Worm (Caenorhabditis elegans) whole organism, L2 larva: Measurements from ENCODE around the gene C35B1.8.
A peak's percentile ranks its signal among the peaks of the same experiment; 100 is the strongest.

ENCODE experiments used
- C34F6.9 ChIP-seq: fragments of 150-350 bp; optimal IDR thresholded peaks from 2 replicates; lab custom pipeline; 2014; ENCODE audit warnings: missing biosample characterization, missing genetic modification characterization
- F13H6.1 ChIP-seq: sonication (generic microtip); optimal IDR thresholded peaks from 2 replicates; lab custom pipeline; 2016; ENCODE audit warnings: missing genetic modification characterization, missing compliant biosample characterization
- R02D3.7 ChIP-seq: fragments of 150-350 bp; optimal IDR thresholded peaks from 2 replicates; lab custom pipeline; 2014; ENCODE audit warnings: missing biosample characterization, missing genetic modification characterization
- aly-2 ChIP-seq: fragments of 150-350 bp; optimal IDR thresholded peaks from 2 replicates; lab custom pipeline; 2014; ENCODE audit warnings: missing biosample characterization, missing genetic modification characterization
- ama-1 ChIP-seq: fragments of 150-350 bp; optimal IDR thresholded peaks from 2 replicates; lab custom pipeline; 2018; ENCODE audit warnings: inconsistent platforms
- blmp-1 ChIP-seq: sonication (generic microtip); optimal IDR thresholded peaks from 2 replicates; lab custom pipeline; 2017; ENCODE audit warnings: missing genetic modification characterization, mild to moderate bottlenecking, missing compliant biosample characterization, antibody characterized with exemption, moderate library complexity; ENCODE audit not compliant: insufficient read depth
- ceh-16 ChIP-seq: fragments of 150-350 bp; optimal IDR thresholded peaks from 2 replicates; lab custom pipeline; 2014; ENCODE audit warnings: missing biosample characterization, missing genetic modification characterization
- ceh-82 ChIP-seq: fragments of 150-350 bp; optimal IDR thresholded peaks from 2 replicates; lab custom pipeline; 2014; ENCODE audit warnings: missing biosample characterization, missing genetic modification characterization
- crh-2 ChIP-seq: sonication (generic microtip); optimal IDR thresholded peaks from 2 replicates; lab custom pipeline; 2017; ENCODE audit warnings: missing biosample characterization, missing genetic modification characterization
- elt-1 ChIP-seq: fragments of 150-350 bp; optimal IDR thresholded peaks from 2 replicates; lab custom pipeline; 2014; ENCODE audit warnings: missing biosample characterization, missing genetic modification characterization
- elt-3 ChIP-seq: sonication (generic microtip); optimal IDR thresholded peaks from 2 replicates; lab custom pipeline; 2017; ENCODE audit warnings: missing biosample characterization, missing genetic modification characterization
- fos-1 ChIP-seq: fragments of 150-350 bp; optimal IDR thresholded peaks from 2 replicates; lab custom pipeline; 2014; ENCODE audit warnings: missing biosample characterization, missing genetic modification characterization
- gmeb-1 ChIP-seq: fragments of 150-350 bp; optimal IDR thresholded peaks from 2 replicates; lab custom pipeline; 2014; ENCODE audit warnings: missing biosample characterization, missing genetic modification characterization
- lin-11 ChIP-seq: fragments of 150-350 bp; sonication (generic microtip); optimal IDR thresholded peaks from 2 replicates; lab custom pipeline; 2014; ENCODE audit warnings: missing biosample characterization, missing genetic modification characterization, inconsistent platforms, mixed read lengths
- lin-13 ChIP-seq: fragments of 150-350 bp; optimal IDR thresholded peaks from 2 replicates; lab custom pipeline; 2014; ENCODE audit warnings: missing biosample characterization, missing genetic modification reagents, missing genetic modification characterization
- lsy-2 ChIP-seq, 2 experiments: fragments of 150-350 bp in 1 of 2; sonication (generic microtip) in 1 of 2; optimal IDR thresholded peaks; 2 replicates each; lab custom pipeline; 2014 to 2017; ENCODE audit warnings: missing biosample characterization in 2 of 2, missing genetic modification characterization in 2 of 2
- mab-5 ChIP-seq: fragments of 150-350 bp; optimal IDR thresholded peaks from 2 replicates; lab custom pipeline; 2014; ENCODE audit warnings: missing biosample characterization, missing genetic modification characterization
- mdl-1 ChIP-seq, 2 experiments: fragments of 150-350 bp in 1 of 2; sonication (generic microtip) in 1 of 2; optimal IDR thresholded peaks; 2 replicates each; lab custom pipeline; 2017; ENCODE audit warnings: missing biosample characterization in 2 of 2, missing genetic modification characterization in 2 of 2
- nhr-12 ChIP-seq: fragments of 150-350 bp; optimal IDR thresholded peaks from 2 replicates; lab custom pipeline; 2014; ENCODE audit warnings: missing biosample characterization, missing genetic modification characterization
- nhr-129 ChIP-seq: fragments of 150-350 bp; optimal IDR thresholded peaks from 2 replicates; lab custom pipeline; 2014; ENCODE audit warnings: missing biosample characterization, missing genetic modification characterization
- nhr-21 ChIP-seq: fragments of 150-350 bp; optimal IDR thresholded peaks from 2 replicates; lab custom pipeline; 2014; ENCODE audit warnings: missing biosample characterization, missing genetic modification characterization
- nhr-23 ChIP-seq: fragments of 150-350 bp; optimal IDR thresholded peaks from 2 replicates; lab custom pipeline; 2014; ENCODE audit warnings: missing biosample characterization, missing genetic modification reagents, missing genetic modification characterization
- nhr-237 ChIP-seq: fragments of 150-350 bp; optimal IDR thresholded peaks from 2 replicates; lab custom pipeline; 2014; ENCODE audit warnings: missing biosample characterization, missing genetic modification characterization
- nhr-25 ChIP-seq: fragments of 150-350 bp; sonication (generic microtip); optimal IDR thresholded peaks from 3 replicates; lab custom pipeline; 2014; ENCODE audit warnings: missing biosample characterization, missing genetic modification characterization
- nhr-6 ChIP-seq: fragments of 150-350 bp; optimal IDR thresholded peaks from 2 replicates; lab custom pipeline; 2014; ENCODE audit warnings: missing biosample characterization, missing genetic modification characterization
- nhr-77 ChIP-seq: fragments of 150-350 bp; optimal IDR thresholded peaks from 2 replicates; lab custom pipeline; 2014; ENCODE audit warnings: missing biosample characterization, missing genetic modification characterization
- sem-4 ChIP-seq: fragments of 150-350 bp; optimal IDR thresholded peaks from 2 replicates; lab custom pipeline; 2014; ENCODE audit warnings: missing biosample characterization, missing genetic modification reagents, missing genetic modification characterization
- skn-1 ChIP-seq: sonication (generic microtip); optimal IDR thresholded peaks from 2 replicates; lab custom pipeline; 2017; ENCODE audit warnings: missing biosample characterization, missing genetic modification characterization
- sma-3 ChIP-seq: sonication (generic microtip); optimal IDR thresholded peaks from 2 replicates; lab custom pipeline; 2016; ENCODE audit warnings: missing genetic modification reagents, missing genetic modification characterization, missing compliant biosample characterization
- sma-9 ChIP-seq, 2 experiments: fragments of 150-350 bp in 1 of 2; sonication (generic microtip) in 1 of 2; optimal IDR thresholded peaks; 2 replicates each; lab custom pipeline; 2014 to 2016; ENCODE audit warnings: missing genetic modification characterization in 2 of 2, mild to moderate bottlenecking in 1 of 2, missing biosample characterization in 1 of 2, missing compliant biosample characterization in 1 of 2, missing genetic modification reagents in 1 of 2, moderate library complexity in 1 of 2
- unc-55 ChIP-seq: fragments of 150-350 bp; sonication (generic microtip); optimal IDR thresholded peaks from 3 replicates; lab custom pipeline; 2014; ENCODE audit warnings: missing biosample characterization, missing genetic modification reagents, missing genetic modification characterization
- unc-62 ChIP-seq: fragments of 150-350 bp; optimal IDR thresholded peaks from 2 replicates; lab custom pipeline; 2014; ENCODE audit warnings: missing biosample characterization, missing genetic modification reagents, missing genetic modification characterization
- ztf-1 ChIP-seq: fragments of 200-800 bp; sonication (Bioruptor generic); conservative IDR thresholded peaks from 2 replicates; pipeline ENCODE4 v1.3.6; 2022; ENCODE audit warnings: missing genetic modification characterization, missing compliant biosample characterization
- ztf-11 ChIP-seq: sonication (generic microtip); optimal IDR thresholded peaks from 2 replicates; lab custom pipeline; 2017; ENCODE audit warnings: missing biosample characterization, missing genetic modification characterization
- ztf-4 ChIP-seq: fragments of 150-350 bp; optimal IDR thresholded peaks from 2 replicates; lab custom pipeline; 2014; ENCODE audit warnings: missing biosample characterization, missing genetic modification characterization

C35B1.8 gene

DNA sequence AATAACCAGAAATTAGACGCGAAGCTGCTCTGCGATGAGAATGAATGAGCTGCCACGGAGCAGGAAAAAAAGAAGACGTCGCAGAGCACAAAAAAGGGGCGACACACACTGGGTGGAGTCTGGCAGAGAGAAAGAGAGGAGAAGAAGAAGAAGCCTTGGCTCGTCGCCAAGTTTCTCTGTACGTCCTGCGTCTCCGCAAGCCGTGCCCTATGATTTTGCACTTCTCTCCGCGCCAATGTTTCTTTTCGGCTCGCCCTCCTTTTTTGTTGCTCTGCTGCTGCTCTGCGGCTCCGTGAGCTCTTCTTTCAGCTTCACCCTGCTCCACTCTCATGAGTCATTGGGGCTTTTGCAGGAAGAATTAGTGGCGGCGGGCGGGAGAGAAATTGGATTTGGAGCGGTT is 43.9 kb downstream of the C35B1.8 start, which contains the start of gene hlh-30 (continued):
- TF ChIP-seq crh-2 (tag; lab: Kevin White, UChicago) (peak; percentile 38), nhr-77 (tag; lab: Kevin White, UChicago) (no peak), fos-1 (tag; lab: Kevin White, UChicago) (peak; percentile 56), lin-13 (GFP tag; lab: Kevin White, UChicago) (peak; percentile 20), nhr-6 (no peak), ceh-82 (tag; lab: Kevin White, UChicago) (no peak), nhr-25 (tag; lab: Kevin White, UChicago) (no peak), F13H6.1 (tag; lab: Kevin White, UChicago) (peak; percentile 72), unc-55 (peak; percentile 76), elt-1 (tag; lab: Kevin White, UChicago) (no peak)

DNA sequence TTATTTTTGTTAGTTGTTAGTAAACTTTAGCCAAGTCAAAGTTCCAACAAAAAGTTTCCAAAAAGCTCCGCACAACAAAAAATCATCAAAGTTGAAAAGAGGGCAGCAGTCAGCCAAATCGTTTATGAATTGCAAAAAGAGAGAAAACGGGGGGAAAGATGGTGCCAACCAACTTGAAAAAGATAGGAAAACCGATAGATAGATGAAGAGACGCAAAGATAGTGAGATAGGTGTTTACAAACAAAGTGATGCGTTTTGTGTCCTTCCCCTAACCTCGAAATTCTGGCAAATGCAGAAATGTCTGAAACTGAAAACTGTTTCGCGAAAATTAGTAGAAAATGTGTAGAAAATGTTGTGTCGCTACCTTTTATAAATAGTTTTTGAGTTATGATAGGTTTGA is 45.3 kb downstream of the C35B1.8 start:
- TF ChIP-seq unc-55 (peak; percentile 39), crh-2 (tag; lab: Kevin White, UChicago) (peak; percentile 6), nhr-129 (tag; lab: Kevin White, UChicago) (peak; percentile 36), nhr-237 (tag; lab: Kevin White, UChicago) (no peak), mdl-1 (tag; optimal IDR thresholded peaks at IDR 0.05; lab: Kevin White, UChicago) (peak in 1 of 2 experiments; percentile 24), C34F6.9 (tag; lab: Kevin White, UChicago) (peak; percentile 27), mab-5 (no peak), sma-9 (GFP tag; optimal IDR thresholded peaks at IDR 0.05; lab: Kevin White, UChicago) (peak; percentile 18), sma-9 (tag; optimal IDR thresholded peaks at IDR 0.05; lab: Kevin White, UChicago) (no peak), lsy-2 (tag; optimal IDR thresholded peaks at IDR 0.05; lab: Kevin White, UChicago) (peak in 1 of 2 experiments; percentile 11), nhr-77 (tag; lab: Kevin White, UChicago) (no peak)
- TF ChIP-seq, all 48 proteins: peak for 7

DNA sequence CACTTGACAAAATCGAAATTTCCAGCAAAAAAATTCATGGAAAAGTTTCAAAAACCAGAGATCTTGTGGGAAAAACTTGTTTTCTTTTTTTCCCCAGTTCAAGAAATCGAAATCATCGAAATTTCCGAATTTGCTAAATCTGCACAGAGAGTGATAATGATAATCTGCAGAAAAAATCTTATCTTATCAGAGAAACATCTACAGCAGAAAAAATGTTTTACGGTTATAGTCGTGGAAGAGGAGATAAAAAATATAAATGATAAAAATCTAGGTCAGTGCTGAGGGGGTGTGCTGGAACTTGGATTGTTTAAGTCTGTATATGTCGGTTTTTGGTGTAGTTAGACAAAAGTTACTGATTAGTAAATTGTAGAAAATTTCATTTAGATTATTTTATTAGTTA is 46.5 kb downstream of the C35B1.8 start:
- TF ChIP-seq fos-1 (tag; lab: Kevin White, UChicago), result peak; percentile 58
- no peak for TF ChIP-seq gmeb-1 (tag; lab: Kevin White, UChicago)

DNA sequence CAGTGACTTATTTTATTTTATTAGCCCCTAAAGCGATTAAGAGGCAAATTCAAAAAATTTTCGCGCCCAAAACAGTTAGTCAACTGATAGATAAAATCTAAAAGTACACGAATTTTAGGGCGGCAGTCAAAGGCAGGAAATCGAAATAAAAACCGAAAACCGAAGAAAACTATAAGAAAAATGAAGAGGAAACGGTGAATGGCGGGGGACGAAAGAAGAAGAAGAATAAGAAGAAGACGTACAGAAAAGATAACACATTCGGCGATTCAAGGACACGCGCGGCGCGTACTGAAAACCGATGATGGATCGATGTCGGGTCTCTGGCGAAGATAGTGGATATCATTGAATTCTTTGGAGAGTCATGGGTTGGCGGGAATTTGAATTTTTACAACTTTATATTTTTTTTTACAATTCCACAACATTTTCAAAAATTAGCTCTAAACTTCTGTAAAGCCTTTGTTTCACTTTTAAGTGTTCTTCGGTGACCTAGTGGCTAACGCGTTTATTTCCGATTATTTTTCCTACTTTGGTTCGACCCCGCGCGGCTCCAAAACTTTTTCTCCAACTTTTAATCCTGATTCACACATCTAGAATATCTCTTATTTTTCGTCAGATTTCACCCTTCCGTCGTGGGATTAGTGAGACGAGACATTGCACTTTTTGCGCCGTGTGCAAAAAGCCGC is 47.7 kb downstream of the C35B1.8 start:
- TF ChIP-seq sma-3 (peak; percentile 65), nhr-21 (peak; percentile 69), fos-1 (tag; lab: Kevin White, UChicago) (peak; percentile 6), nhr-25 (tag; lab: Kevin White, UChicago) (peak; percentile 80), nhr-129 (tag; lab: Kevin White, UChicago) (peak; percentile 6), lin-13 (GFP tag; lab: Kevin White, UChicago) (peak; percentile 6), sem-4 (no peak), gmeb-1 (tag; lab: Kevin White, UChicago) (peak; percentile 79), sma-9 (GFP tag; optimal IDR thresholded peaks at IDR 0.05; lab: Kevin White, UChicago) (peak; percentile 46), sma-9 (tag; optimal IDR thresholded peaks at IDR 0.05; lab: Kevin White, UChicago) (no peak), skn-1 (no peak), blmp-1 (tag; lab: Kevin White, UChicago) (peak; percentile 66), ceh-16 (peak; percentile 82), aly-2 (tag; lab: Kevin White, UChicago) (no peak)

DNA sequence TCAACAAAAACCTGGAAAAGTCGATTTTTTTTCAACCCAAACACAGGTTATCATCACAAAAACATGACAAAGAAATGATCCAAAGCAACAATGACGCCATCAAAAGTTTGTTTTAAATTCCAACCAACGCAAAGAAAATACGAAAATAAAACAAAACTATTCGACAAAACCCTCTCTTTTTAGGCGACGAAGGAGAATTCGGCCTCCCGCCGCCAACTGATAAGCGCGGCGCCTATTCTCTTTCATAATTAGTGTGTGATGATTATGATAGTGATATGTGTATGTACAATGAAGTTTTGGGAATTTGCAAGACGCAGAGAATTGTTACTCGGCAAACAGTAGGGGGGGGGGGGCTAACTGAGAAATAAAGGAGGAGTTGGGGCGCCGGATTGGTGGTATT is 49.5 kb downstream of the C35B1.8 start:
- TF ChIP-seq sma-3 (peak; percentile 46), elt-3 (tag; lab: Kevin White, UChicago) (no peak), ztf-11 (tag; lab: Kevin White, UChicago) (no peak), R02D3.7 (tag; lab: Kevin White, UChicago) (no peak), gmeb-1 (tag; lab: Kevin White, UChicago) (no peak), nhr-129 (tag; lab: Kevin White, UChicago) (no peak), sma-9 (GFP tag; optimal IDR thresholded peaks at IDR 0.05; lab: Kevin White, UChicago) (peak; percentile 65), sma-9 (tag; optimal IDR thresholded peaks at IDR 0.05; lab: Kevin White, UChicago) (no peak), fos-1 (tag; lab: Kevin White, UChicago) (peak; percentile 35), nhr-12 (tag; lab: Kevin White, UChicago) (no peak), crh-2 (tag; lab: Kevin White, UChicago) (peak; percentile 21), ama-1 (lab: Kevin White, UChicago) (peak; percentile 26), nhr-23 (no peak), lin-11 (tag; lab: Kevin White, UChicago) (no peak), aly-2 (tag; lab: Kevin White, UChicago) (no peak), ztf-4 (no peak), unc-62 (GFP tag; lab: Kevin White, UChicago) (no peak), ztf-1 (GFP tag; lab: Robert Waterston, UW) (no peak), nhr-77 (tag; lab: Kevin White, UChicago) (no peak), mdl-1 (tag; optimal IDR thresholded peaks at IDR 0.05; lab: Kevin White, UChicago) (no peak)
